Fruit fly (Drosophila melanogaster): ENCODE data around the gene CG33688.

Gene CG33688

dm6 chr3L:16172809-16173276 lies 26.2 kb upstream of the CG33688 start (continued):
- TF ChIP-seq tin (GFP tag; optimal IDR thresholded peaks at IDR 0.05) (no peak), CG15011 (GFP tag; optimal IDR thresholded peaks at IDR 0.05) (no peak), gsb (GFP tag; IDR thresholded peaks at IDR 0.05) (no peak), nerfin-2 (GFP tag; IDR thresholded peaks at IDR 0.05; ENCODE audit: partially characterized antibody) (no peak), CG9437 (GFP tag; optimal IDR thresholded peaks at IDR 0.05) (peak; percentile 43), nmo (GFP tag; optimal IDR thresholded peaks at IDR 0.05) (peak; percentile 70), lola (GFP tag; optimal IDR thresholded peaks at IDR 0.05) (peak in 1 of 3 experiments; percentile 63), ci (GFP tag; IDR thresholded peaks at IDR 0.05) (no peak), CG12104 (GFP tag; optimal IDR thresholded peaks at IDR 0.05) (peak; percentile 6), CG17361 (GFP tag; IDR thresholded peaks at IDR 0.05) (peak; percentile 80), CG11504 (tag; optimal IDR thresholded peaks at IDR 0.05) (peak; percentile 71), CG7839 (tag; optimal IDR thresholded peaks at IDR 0.05) (peak; percentile 61), CG13424 (tag; optimal IDR thresholded peaks at IDR 0.05) (peak; percentile 54), CG6813 (GFP tag; optimal IDR thresholded peaks at IDR 0.05) (no peak), cas (GFP tag; IDR thresholded peaks at IDR 0.05) (no peak), CG6854 (GFP tag; optimal IDR thresholded peaks at IDR 0.05) (peak; percentile 29), CG8924 (tag; optimal IDR thresholded peaks at IDR 0.05) (peak; percentile 46), Eip74EF (GFP tag; optimal IDR thresholded peaks at IDR 0.05) (peak in 1 of 2 experiments; percentile 3), Asciz (GFP tag; optimal IDR thresholded peaks at IDR 0.05) (no peak), E2f1 (GFP tag; IDR thresholded peaks at IDR 0.05) (no peak), caup (GFP tag; optimal IDR thresholded peaks at IDR 0.05; ENCODE audit: severe bottlenecking) (no peak), schlank (tag; optimal IDR thresholded peaks at IDR 0.05) (no peak), Sox100B (GFP tag; optimal IDR thresholded peaks at IDR 0.05) (peak; percentile 59), Bgb (GFP tag; IDR thresholded peaks at IDR 0.05; ENCODE audit: partially characterized antibody) (no peak), CG7556 (GFP tag; optimal IDR thresholded peaks at IDR 0.05) (peak; percentile 83), D19A (tag; optimal IDR thresholded peaks at IDR 0.05) (peak; percentile 21), cad (GFP tag; optimal IDR thresholded peaks at IDR 0.05) (no peak), CG3726 (GFP tag; IDR thresholded peaks at IDR 0.05) (no peak), tio (GFP tag; optimal IDR thresholded peaks at IDR 0.05) (peak; percentile 59), CG12391 (tag; optimal IDR thresholded peaks at IDR 0.05) (peak; percentile 52), kah (GFP tag; optimal IDR thresholded peaks at IDR 0.05) (no peak), Hr51 (GFP tag; optimal IDR thresholded peaks at IDR 0.05) (peak in 1 of 2 experiments; percentile 60), Ssrp (tag; optimal IDR thresholded peaks at IDR 0.05) (peak; percentile 47), az2 (GFP tag; optimal IDR thresholded peaks at IDR 0.05) (peak; percentile 18), dmrt11E (tag; optimal IDR thresholded peaks at IDR 0.05) (peak; percentile 43), Lim3 (GFP tag; IDR thresholded peaks at IDR 0.05) (no peak), Mad (GFP tag; optimal IDR thresholded peaks at IDR 0.05) (no peak), D (optimal IDR thresholded peaks at IDR 0.05) (no peak), D (GFP tag; optimal IDR thresholded peaks at IDR 0.05) (peak; percentile 31), yki (optimal IDR thresholded peaks at IDR 0.05) (no peak), NfI (GFP tag; optimal IDR thresholded peaks at IDR 0.05) (no peak), Dip3 (GFP tag; optimal IDR thresholded peaks at IDR 0.05) (no peak), ewg (GFP tag; optimal IDR thresholded peaks at IDR 0.05) (peak; percentile 3), CG10431 (GFP tag; optimal IDR thresholded peaks at IDR 0.05) (no peak), Hr39 (optimal IDR thresholded peaks at IDR 0.05) (no peak), eve (GFP tag; optimal IDR thresholded peaks at IDR 0.05) (peak in 1 of 2 experiments; percentile 40), sim (GFP tag; IDR thresholded peaks at IDR 0.05) (no peak), CG1529 (GFP tag; optimal IDR thresholded peaks at IDR 0.05) (peak; percentile 32), salm (tag; optimal IDR thresholded peaks at IDR 0.05) (no peak), ftz-f1 (GFP tag; optimal IDR thresholded peaks at IDR 0.05) (no peak), Poxn (GFP tag; IDR thresholded peaks at IDR 0.05) (no peak)

Measured in whole organism, embryonic.